Worm (Caenorhabditis elegans): ENCODE results near the gene gtf-2F2.

The gtf-2F2 gene

ce11 chrV:18980980-18981529 lies 12.7 kb upstream of the gtf-2F2 start, which contains the start of the genes mrps-35 and sws-1:
Gene mrps-35, plus strand, starts transcription at chrV:18981306.
Gene sws-1, minus strand, starts transcription at chrV:18981479.
- TF ChIP-seq nhr-25 (tag; optimal IDR thresholded peaks at IDR 0.05) = peak; percentile 60
- TF ChIP-seq ama-1 (optimal IDR thresholded peaks at IDR 0.05) = no peak
- no peak for TF ChIP-seq zag-1 (tag; optimal IDR thresholded peaks at IDR 0.05)
- TF ChIP-seq nhr-6 (tag; optimal IDR thresholded peaks at IDR 0.05) = no peak
- no peak for TF ChIP-seq mbf-1 (tag; optimal IDR thresholded peaks at IDR 0.05)
- no peak for TF ChIP-seq nhr-129 (tag; optimal IDR thresholded peaks at IDR 0.05)
- no peak for TF ChIP-seq ztf-4 (tag; optimal IDR thresholded peaks at IDR 0.05)
- TF ChIP-seq R02D3.7 (tag; optimal IDR thresholded peaks at IDR 0.05) = no peak
- no peak for TF ChIP-seq ztf-1 (GFP tag; conservative IDR thresholded peaks at IDR 0.05)
- TF ChIP-seq ZK546.5 (tag; optimal IDR thresholded peaks at IDR 0.05) = no peak
- TF ChIP-seq unc-55 (GFP tag; optimal IDR thresholded peaks at IDR 0.05) = peak; percentile 71
- TF ChIP-seq alr-1 (tag; optimal IDR thresholded peaks at IDR 0.05) = no peak
- TF ChIP-seq sma-3 (GFP tag; optimal IDR thresholded peaks at IDR 0.05) = peak; percentile 78
- no peak for TF ChIP-seq egl-27 (tag; optimal IDR thresholded peaks at IDR 0.05)
- peak; percentile 38 for TF ChIP-seq lin-11 (tag; optimal IDR thresholded peaks at IDR 0.05)
- peak; percentile 55 for TF ChIP-seq crh-2 (tag; optimal IDR thresholded peaks at IDR 0.05)
- TF ChIP-seq sma-9 (GFP tag; optimal IDR thresholded peaks at IDR 0.05) = peak; percentile 77
- no peak for TF ChIP-seq sma-9 (tag; optimal IDR thresholded peaks at IDR 0.05)
- TF ChIP-seq aly-2 (tag; optimal IDR thresholded peaks at IDR 0.05) = no peak
- no peak for TF ChIP-seq elt-1 (tag; optimal IDR thresholded peaks at IDR 0.05)
- peak; percentile 66 for TF ChIP-seq C34F6.9 (tag; optimal IDR thresholded peaks at IDR 0.05)
- TF ChIP-seq gmeb-1 (tag; optimal IDR thresholded peaks at IDR 0.05) = peak; percentile 87
- peak; percentile 49 for TF ChIP-seq lin-13 (GFP tag; optimal IDR thresholded peaks at IDR 0.05)
- peak; percentile 54 to 75 for TF ChIP-seq lsy-2 (tag; optimal IDR thresholded peaks at IDR 0.05)
- TF ChIP-seq mdl-1 (tag; optimal IDR thresholded peaks at IDR 0.05) = no peak
- TF ChIP-seq snpc-4 (tag; optimal IDR thresholded peaks at IDR 0.05) = peak; percentile 9
- peak; percentile 60 for TF ChIP-seq F13H6.1 (tag; optimal IDR thresholded peaks at IDR 0.05)
- TF ChIP-seq nhr-11 (tag; optimal IDR thresholded peaks at IDR 0.05) = no peak
- no peak for TF ChIP-seq elt-3 (tag; optimal IDR thresholded peaks at IDR 0.05)

ce11 chrV:18981736-18982135 lies 12.0 kb upstream of the gtf-2F2 start:
- TF ChIP-seq nhr-12 (tag; optimal IDR thresholded peaks at IDR 0.05) = no peak
- no peak for TF ChIP-seq mdl-1 (tag; optimal IDR thresholded peaks at IDR 0.05)
- TF ChIP-seq unc-62 (GFP tag; optimal IDR thresholded peaks at IDR 0.05) = no peak
- TF ChIP-seq C34F6.9 (tag; optimal IDR thresholded peaks at IDR 0.05) = no peak
- no peak for TF ChIP-seq nhr-11 (tag; optimal IDR thresholded peaks at IDR 0.05)
- no peak for TF ChIP-seq snpc-4 (tag; optimal IDR thresholded peaks at IDR 0.05)
- TF ChIP-seq egl-27 (tag; optimal IDR thresholded peaks at IDR 0.05) = no peak
- TF ChIP-seq nhr-129 (tag; optimal IDR thresholded peaks at IDR 0.05) = no peak
- no peak for TF ChIP-seq nhr-77 (tag; optimal IDR thresholded peaks at IDR 0.05)
- no peak for TF ChIP-seq R02D3.7 (tag; optimal IDR thresholded peaks at IDR 0.05)
- TF ChIP-seq ama-1 (optimal IDR thresholded peaks at IDR 0.05) = no peak
- no peak for TF ChIP-seq gmeb-1 (tag; optimal IDR thresholded peaks at IDR 0.05)
- no peak for TF ChIP-seq F13H6.1 (tag; optimal IDR thresholded peaks at IDR 0.05)
- TF ChIP-seq crh-2 (tag; optimal IDR thresholded peaks at IDR 0.05) = no peak
- TF ChIP-seq unc-39 (tag; optimal IDR thresholded peaks at IDR 0.05) = no peak
- TF ChIP-seq elt-3 (tag; optimal IDR thresholded peaks at IDR 0.05) = no peak
- TF ChIP-seq nhr-21 (tag; optimal IDR thresholded peaks at IDR 0.05) = no peak
- TF ChIP-seq nhr-23 (tag; optimal IDR thresholded peaks at IDR 0.05) = no peak

ce11 chrV:18986103-18986502 lies 7.6 kb upstream of the gtf-2F2 start:
- no peak for TF ChIP-seq nhr-11 (tag; optimal IDR thresholded peaks at IDR 0.05)
- TF ChIP-seq crh-2 (tag; optimal IDR thresholded peaks at IDR 0.05) = no peak
- no peak for TF ChIP-seq lin-13 (GFP tag; optimal IDR thresholded peaks at IDR 0.05)
- TF ChIP-seq ztf-1 (GFP tag; conservative IDR thresholded peaks at IDR 0.05) = no peak
- TF ChIP-seq nhr-10 (tag; optimal IDR thresholded peaks at IDR 0.05) = no peak
- no peak for TF ChIP-seq gmeb-1 (tag; optimal IDR thresholded peaks at IDR 0.05)
- no peak for TF ChIP-seq aly-2 (tag; optimal IDR thresholded peaks at IDR 0.05)
- no peak for TF ChIP-seq alr-1 (tag; optimal IDR thresholded peaks at IDR 0.05)
- no peak for TF ChIP-seq unc-55 (GFP tag; optimal IDR thresholded peaks at IDR 0.05)
- TF ChIP-seq ZK546.5 (tag; optimal IDR thresholded peaks at IDR 0.05) = no peak
- TF ChIP-seq ceh-82 (tag; optimal IDR thresholded peaks at IDR 0.05) = no peak
- TF ChIP-seq nhr-129 (tag; optimal IDR thresholded peaks at IDR 0.05) = no peak
- TF ChIP-seq mbf-1 (tag; optimal IDR thresholded peaks at IDR 0.05) = no peak
- TF ChIP-seq Y55F3AM.14 (GFP tag; optimal IDR thresholded peaks at IDR 0.05) = no peak
- no peak for TF ChIP-seq sma-9 (GFP tag; optimal IDR thresholded peaks at IDR 0.05)
- no peak for TF ChIP-seq sma-9 (tag; optimal IDR thresholded peaks at IDR 0.05)
- TF ChIP-seq sma-3 (GFP tag; optimal IDR thresholded peaks at IDR 0.05) = no peak
- no peak for TF ChIP-seq elt-3 (tag; optimal IDR thresholded peaks at IDR 0.05)
- no peak for TF ChIP-seq ztf-11 (tag; optimal IDR thresholded peaks at IDR 0.05)

Data from whole organism, L2 larva.